Fruit fly (Drosophila melanogaster) whole organism, pupa: ENCODE data around the gene Myb.

Source experiments
- CG12605 ChIP-seq: fragments of 200-800 bp; sonication (Bioruptor generic); IDR thresholded peaks from 2 replicates; pipeline ENCODE4 v1.3.6; 2022; ENCODE audit warnings: missing biosample characterization, missing genetic modification characterization
- CG14655 ChIP-seq: fragments of 200-800 bp; sonication (Bioruptor generic); optimal IDR thresholded peaks from 3 replicates; lab custom pipeline; 2017; ENCODE audit warnings: mild to moderate bottlenecking, missing biosample characterization, missing genetic modification reagents, missing genetic modification characterization
- CG15710 ChIP-seq: fragments of 200-800 bp; sonication (Bioruptor generic); optimal IDR thresholded peaks from 2 replicates; lab custom pipeline; 2018; ENCODE audit warnings: missing biosample characterization, mild to moderate bottlenecking, missing genetic modification characterization, moderate library complexity
- CG4496 ChIP-seq: fragments of 200-800 bp; sonication (Bioruptor generic); IDR thresholded peaks from 3 replicates; pipeline ENCODE4 v1.3.6; 2022; ENCODE audit warnings: missing biosample characterization, missing genetic modification characterization
- CG9948 ChIP-seq: fragments of 200-800 bp; sonication (Bioruptor generic); optimal IDR thresholded peaks from 2 replicates; lab custom pipeline; 2018; ENCODE audit warnings: missing biosample characterization, mild to moderate bottlenecking, missing genetic modification characterization, moderate library complexity
- EcR ChIP-seq: fragments of 200-800 bp; sonication (Bioruptor generic); optimal IDR thresholded peaks from 3 replicates; lab custom pipeline; 2019; ENCODE audit warnings: missing biosample characterization, missing genetic modification characterization, mild to moderate bottlenecking, moderate library complexity, missing genetic modification reagents
- Pif1A ChIP-seq: fragments of 200-800 bp; sonication (Bioruptor generic); optimal IDR thresholded peaks from 3 replicates; lab custom pipeline; 2016; ENCODE audit warnings: missing biosample characterization, missing genetic modification characterization
- Pif1B ChIP-seq: fragments of 200-800 bp; sonication (Bioruptor generic); optimal IDR thresholded peaks from 3 replicates; lab custom pipeline; 2016; ENCODE audit warnings: missing biosample characterization, missing genetic modification characterization
- Snoo ChIP-seq: fragments of 200-800 bp; sonication (Bioruptor generic); optimal IDR thresholded peaks from 3 replicates; lab custom pipeline; 2017; ENCODE audit warnings: missing biosample characterization, mild to moderate bottlenecking, missing genetic modification characterization, inconsistent platforms
- fd96Ca ChIP-seq: fragments of 200-800 bp; sonication (Bioruptor generic); IDR thresholded peaks from 3 replicates; pipeline ENCODE4 v1.3.6; 2022; ENCODE audit warnings: missing biosample characterization, missing genetic modification characterization
- rn ChIP-seq: fragments of 200-800 bp; sonication (Bioruptor generic); IDR thresholded peaks from 2 replicates; pipeline ENCODE4 v1.3.6; 2022; ENCODE audit warnings: missing biosample characterization, missing genetic modification characterization

DNA sequence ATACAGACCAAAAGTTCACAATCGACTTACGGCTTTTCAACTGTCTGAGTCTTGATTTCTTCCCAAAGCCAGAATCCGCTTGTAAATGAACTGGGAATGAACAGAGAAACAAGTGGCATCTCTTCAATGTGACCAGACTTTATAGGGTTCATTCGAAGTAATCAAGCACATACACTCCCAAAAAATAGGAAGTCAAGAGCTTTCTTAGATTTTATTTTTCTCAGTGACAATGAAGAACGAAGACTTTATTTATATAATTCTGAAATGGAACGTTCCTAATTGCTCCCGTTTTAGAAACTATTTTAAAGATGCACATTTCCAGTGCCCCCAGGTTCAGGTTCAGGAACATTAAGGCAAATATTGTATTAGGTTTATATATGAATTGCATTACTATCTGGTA, 49.7 kb downstream of the Myb start:
- TF ChIP-seq EcR (GFP tag; lab: Kevin White, UChicago) (no peak), CG4496 (GFP tag; lab: Robert Waterston, UW) (no peak), Pif1A (GFP tag; lab: Kevin White, UChicago) (no peak), CG14655 (GFP tag; lab: Kevin White, UChicago) (no peak), CG9948 (tag; lab: Kevin White, UChicago) (no peak), CG15710 (tag; lab: Kevin White, UChicago) (no peak), Snoo (tag; lab: Kevin White, UChicago) (no peak), fd96Ca (GFP tag; lab: Robert Waterston, UW) (no peak), CG12605 (GFP tag; lab: Robert Waterston, UW) (no peak), rn (GFP tag; lab: Robert Waterston, UW) (no peak), Pif1B (GFP tag; lab: Kevin White, UChicago) (no peak)
